Fruit fly (Drosophila melanogaster) whole organism, embryonic: ENCODE data around the gene CG17028.
A peak's percentile ranks its signal among the peaks of the same experiment; 100 is the strongest.

Source experiments
- Adf1 ChIP-seq: fragments of 200-800 bp; sonication (Bioruptor generic); IDR thresholded peaks from 2 replicates; pipeline ENCODE4 v1.3.6; 2022; ENCODE audit warnings: missing biosample characterization, missing genetic modification characterization
- Atf-2 ChIP-seq: fragments of 200-800 bp; sonication (Bioruptor generic); optimal IDR thresholded peaks from 2 replicates; lab custom pipeline; 2016; ENCODE audit warnings: missing biosample characterization, missing genetic modification characterization
- Atf3 ChIP-seq: fragments of 200-800 bp; sonication (Bioruptor generic); optimal IDR thresholded peaks from 3 replicates; lab custom pipeline; 2016; ENCODE audit warnings: missing biosample characterization, missing genetic modification characterization
- BEAF-32 ChIP-seq: fragments of 200-800 bp; sonication (Bioruptor generic); optimal IDR thresholded peaks from 3 replicates; lab custom pipeline; 2017; ENCODE audit warnings: missing biosample characterization, missing genetic modification characterization, mild to moderate bottlenecking, moderate library complexity, missing genetic modification reagents
- CG10979 ChIP-seq: fragments of 200-800 bp; sonication (Bioruptor generic); optimal IDR thresholded peaks from 2 replicates; lab custom pipeline; 2018; ENCODE audit warnings: missing biosample characterization, mild to moderate bottlenecking, missing genetic modification characterization, moderate library complexity
- CG14014 ChIP-seq: fragments of 200-800 bp; sonication (Bioruptor generic); IDR thresholded peaks from 2 replicates; pipeline ENCODE4 v1.3.6; 2022; ENCODE audit warnings: missing biosample characterization, missing genetic modification characterization
- CG1529 ChIP-seq: fragments of 200-800 bp; sonication (Bioruptor generic); optimal IDR thresholded peaks from 3 replicates; lab custom pipeline; 2018; ENCODE audit warnings: missing biosample characterization, missing genetic modification characterization
- CG1602 ChIP-seq: fragments of 200-800 bp; sonication (Bioruptor generic); optimal IDR thresholded peaks from 3 replicates; lab custom pipeline; 2016; ENCODE audit warnings: missing biosample characterization, missing genetic modification characterization
- CG17612 ChIP-seq: fragments of 200-800 bp; sonication (Bioruptor generic); IDR thresholded peaks from 2 replicates; pipeline ENCODE4 v1.3.6; 2022; ENCODE audit warnings: missing biosample characterization, missing genetic modification characterization
- CG18764 ChIP-seq: fragments of 200-800 bp; sonication (Bioruptor generic); optimal IDR thresholded peaks from 3 replicates; lab custom pipeline; 2016; ENCODE audit warnings: missing biosample characterization, missing genetic modification characterization
- CG42726 ChIP-seq: fragments of 200-800 bp; sonication (Bioruptor generic); IDR thresholded peaks from 2 replicates; pipeline ENCODE4 v1.3.6; 2022; ENCODE audit warnings: missing biosample characterization, missing genetic modification characterization; ENCODE audit not compliant: partially characterized antibody
- CG4404 ChIP-seq: fragments of 200-800 bp; sonication (Bioruptor generic); IDR thresholded peaks from 2 replicates; pipeline ENCODE4 v1.3.6; 2022; ENCODE audit warnings: missing biosample characterization, missing genetic modification characterization
- CG5245 ChIP-seq: fragments of 200-800 bp; sonication (Bioruptor generic); optimal IDR thresholded peaks from 3 replicates; lab custom pipeline; 2016; ENCODE audit warnings: missing biosample characterization, missing genetic modification characterization
- CG6254 ChIP-seq: fragments of 200-800 bp; sonication (Bioruptor generic); optimal IDR thresholded peaks from 3 replicates; lab custom pipeline; 2017; ENCODE audit warnings: mild to moderate bottlenecking, missing biosample characterization, missing genetic modification reagents, missing genetic modification characterization
- CG6813 ChIP-seq: fragments of 200-800 bp; sonication (Bioruptor generic); optimal IDR thresholded peaks from 2 replicates; lab custom pipeline; 2017; ENCODE audit warnings: missing biosample characterization, missing genetic modification characterization, mild to moderate bottlenecking, moderate library complexity, missing genetic modification reagents
- CG7786 ChIP-seq: fragments of 200-800 bp; sonication (Bioruptor generic); optimal IDR thresholded peaks from 2 replicates; lab custom pipeline; 2016; ENCODE audit warnings: missing biosample characterization, missing genetic modification characterization
- CG8281 ChIP-seq: fragments of 200-800 bp; sonication (Bioruptor generic); optimal IDR thresholded peaks from 2 replicates; lab custom pipeline; 2018; ENCODE audit warnings: missing biosample characterization, mild to moderate bottlenecking, missing genetic modification characterization, moderate library complexity
- CG8924 ChIP-seq: fragments of 200-800 bp; optimal IDR thresholded peaks from 3 replicates; lab custom pipeline; 2019; ENCODE audit warnings: missing biosample characterization, mild to moderate bottlenecking, missing genetic modification characterization, moderate library complexity
- CTCF ChIP-seq: fragments of 200-800 bp; sonication (Bioruptor generic); optimal IDR thresholded peaks from 2 replicates; lab custom pipeline; 2017; ENCODE audit warnings: missing biosample characterization, mild to moderate bottlenecking, missing genetic modification characterization, moderate library complexity
- Hr3 ChIP-seq: fragments of 200-800 bp; sonication (Bioruptor generic); optimal IDR thresholded peaks from 3 replicates; lab custom pipeline; 2016; ENCODE audit warnings: missing biosample characterization, missing genetic modification characterization
- Hr51 ChIP-seq, 2 experiments: fragments of 200-800 bp; sonication (Bioruptor generic); optimal IDR thresholded peaks; 2 replicates in 1 of 2; 3 replicates in 1 of 2; lab custom pipeline; 2016 to 2018; ENCODE audit warnings: missing biosample characterization in 2 of 2, missing genetic modification characterization in 2 of 2, mild to moderate bottlenecking in 1 of 2, moderate library complexity in 1 of 2
- Hsf ChIP-seq: fragments of 200-800 bp; sonication (Bioruptor generic); optimal IDR thresholded peaks from 3 replicates; lab custom pipeline; 2016; ENCODE audit warnings: missing biosample characterization, missing genetic modification characterization
- Nf-YA ChIP-seq: fragments of 200-800 bp; sonication (Bioruptor generic); IDR thresholded peaks from 2 replicates; pipeline ENCODE4 v1.3.6; 2022; ENCODE audit warnings: missing biosample characterization, missing genetic modification characterization
- Sry-β ChIP-seq: fragments of 200-800 bp; sonication (Bioruptor generic); optimal IDR thresholded peaks from 2 replicates; lab custom pipeline; 2018; ENCODE audit warnings: missing biosample characterization, mild to moderate bottlenecking, missing genetic modification characterization, moderate library complexity
- ac ChIP-seq: fragments of 200-800 bp; sonication (Bioruptor generic); optimal IDR thresholded peaks from 3 replicates; lab custom pipeline; 2017; ENCODE audit warnings: missing biosample characterization, mild to moderate bottlenecking, missing genetic modification characterization
- cad ChIP-seq: fragments of >200 bp; optimal IDR thresholded peaks from 2 replicates; lab custom pipeline; 2017; ENCODE audit warnings: missing biosample characterization, missing genetic modification characterization
- cato ChIP-seq: fragments of 200-800 bp; sonication (Bioruptor generic); optimal IDR thresholded peaks from 2 replicates; lab custom pipeline; 2016; ENCODE audit warnings: missing biosample characterization, missing genetic modification characterization, borderline replicate concordance
- chinmo ChIP-seq: fragments of 200-800 bp; sonication (Bioruptor generic); IDR thresholded peaks from 4 replicates; pipeline ENCODE4 v1.3.6; 2022; ENCODE audit warnings: missing biosample characterization, missing genetic modification characterization; ENCODE audit not compliant: partially characterized antibody
- chm ChIP-seq: fragments of 200-800 bp; sonication (Bioruptor generic); IDR thresholded peaks from 2 replicates; pipeline ENCODE4 v1.3.6; 2022; ENCODE audit warnings: missing biosample characterization, missing genetic modification characterization
- crc ChIP-seq: fragments of 200-800 bp; sonication (Bioruptor generic); optimal IDR thresholded peaks from 2 replicates; lab custom pipeline; 2016; ENCODE audit warnings: missing biosample characterization, missing genetic modification characterization
- croc ChIP-seq: fragments of 200-800 bp; sonication (Bioruptor generic); conservative IDR thresholded peaks from 3 replicates; pipeline ENCODE4 v1.3.6; 2022; ENCODE audit warnings: missing biosample characterization, missing genetic modification characterization
- dmrt99B ChIP-seq: fragments of 200-800 bp; sonication (Bioruptor generic); optimal IDR thresholded peaks from 2 replicates; lab custom pipeline; 2018; ENCODE audit warnings: missing biosample characterization, mild to moderate bottlenecking, missing genetic modification characterization, moderate library complexity
- ewg ChIP-seq: fragments of 200-800 bp; sonication (Bioruptor generic); optimal IDR thresholded peaks from 3 replicates; lab custom pipeline; 2017; ENCODE audit warnings: mild to moderate bottlenecking, missing biosample characterization, missing genetic modification reagents, missing genetic modification characterization
- gce ChIP-seq: fragments of 200-800 bp; sonication (Bioruptor generic); IDR thresholded peaks from 3 replicates; pipeline ENCODE4 v1.3.6; 2022; ENCODE audit warnings: missing biosample characterization, missing genetic modification characterization
- gem ChIP-seq: fragments of 200-800 bp; sonication (Bioruptor generic); optimal IDR thresholded peaks from 2 replicates; lab custom pipeline; 2019; ENCODE audit warnings: missing biosample characterization, mild to moderate bottlenecking, missing genetic modification characterization, moderate library complexity
- her ChIP-seq: fragments of 200-800 bp; sonication (Bioruptor generic); optimal IDR thresholded peaks from 2 replicates; lab custom pipeline; 2016; ENCODE audit warnings: missing biosample characterization, missing genetic modification characterization
- hkb ChIP-seq, 2 experiments: fragments of 200-800 bp in 1 of 2; fragments of >200 bp in 1 of 2; sonication (Bioruptor generic) in 1 of 2; IDR thresholded peaks in 1 of 2; optimal IDR thresholded peaks in 1 of 2; 2 replicates each; pipeline versions ENCODE4 v1.3.6 to Lab custom; 2017 to 2022; ENCODE audit warnings: missing biosample characterization in 1 of 2, missing genetic modification characterization in 1 of 2
- insv ChIP-seq, 2 experiments: fragments of 200-800 bp; sonication (Bioruptor generic); optimal IDR thresholded peaks; 3 replicates each; lab custom pipeline; 2016 to 2018; ENCODE audit warnings: missing biosample characterization in 2 of 2, missing genetic modification characterization in 2 of 2
- lbe ChIP-seq: fragments of 200-800 bp; sonication (Bioruptor generic); optimal IDR thresholded peaks from 2 replicates; lab custom pipeline; 2016; ENCODE audit warnings: missing biosample characterization, mild to moderate bottlenecking, missing genetic modification characterization
- mam ChIP-seq: fragments of 200-800 bp; sonication (Bioruptor generic); optimal IDR thresholded peaks from 3 replicates; lab custom pipeline; 2016; ENCODE audit warnings: missing biosample characterization, missing genetic modification characterization
- nerfin-2 ChIP-seq: fragments of 200-800 bp; sonication (Bioruptor generic); IDR thresholded peaks from 2 replicates; pipeline ENCODE4 v1.3.6; 2022; ENCODE audit warnings: missing biosample characterization, missing genetic modification characterization; ENCODE audit not compliant: partially characterized antibody
- pita ChIP-seq: fragments of 200-800 bp; sonication (Bioruptor generic); optimal IDR thresholded peaks from 2 replicates; lab custom pipeline; 2017; ENCODE audit warnings: missing biosample characterization, mild to moderate bottlenecking, missing genetic modification characterization
- row ChIP-seq: fragments of 200-800 bp; sonication (Bioruptor generic); IDR thresholded peaks from 3 replicates; pipeline ENCODE4 v1.3.6; 2022; ENCODE audit warnings: missing biosample characterization, missing genetic modification characterization
- sc ChIP-seq, 3 experiments: fragments of >200 bp in 2 of 3; fragments of 200-800 bp in 1 of 3; sonication (Bioruptor generic) in 1 of 3; optimal IDR thresholded peaks; 2 replicates in 2 of 3; 3 replicates in 1 of 3; lab custom pipeline; 2017; ENCODE audit warnings: mild to moderate bottlenecking in 1 of 3, missing biosample characterization in 1 of 3, missing genetic modification characterization in 1 of 3, missing genetic modification reagents in 1 of 3
- schlank ChIP-seq: fragments of 200-800 bp; sonication (Bioruptor generic); optimal IDR thresholded peaks from 2 replicates; lab custom pipeline; 2018; ENCODE audit warnings: missing biosample characterization, mild to moderate bottlenecking, missing genetic modification characterization
- tll ChIP-seq, 2 experiments: fragments of 200-800 bp in 1 of 2; fragments of >200 bp in 1 of 2; sonication (Bioruptor generic) in 1 of 2; optimal IDR thresholded peaks; 2 replicates each; lab custom pipeline; 2017 to 2019; ENCODE audit warnings: missing biosample characterization in 2 of 2, missing genetic modification characterization in 2 of 2, mild to moderate bottlenecking in 1 of 2, moderate library complexity in 1 of 2
- wek ChIP-seq: fragments of 200-800 bp; sonication (Bioruptor generic); optimal IDR thresholded peaks from 3 replicates; lab custom pipeline; 2018; ENCODE audit warnings: missing biosample characterization, mild to moderate bottlenecking, missing genetic modification characterization, moderate library complexity
- zen ChIP-seq: fragments of 200-800 bp; sonication (Bioruptor generic); optimal IDR thresholded peaks from 3 replicates; lab custom pipeline; 2018; ENCODE audit warnings: missing biosample characterization, mild to moderate bottlenecking, missing genetic modification characterization, moderate library complexity

Gene CG17028

DNA sequence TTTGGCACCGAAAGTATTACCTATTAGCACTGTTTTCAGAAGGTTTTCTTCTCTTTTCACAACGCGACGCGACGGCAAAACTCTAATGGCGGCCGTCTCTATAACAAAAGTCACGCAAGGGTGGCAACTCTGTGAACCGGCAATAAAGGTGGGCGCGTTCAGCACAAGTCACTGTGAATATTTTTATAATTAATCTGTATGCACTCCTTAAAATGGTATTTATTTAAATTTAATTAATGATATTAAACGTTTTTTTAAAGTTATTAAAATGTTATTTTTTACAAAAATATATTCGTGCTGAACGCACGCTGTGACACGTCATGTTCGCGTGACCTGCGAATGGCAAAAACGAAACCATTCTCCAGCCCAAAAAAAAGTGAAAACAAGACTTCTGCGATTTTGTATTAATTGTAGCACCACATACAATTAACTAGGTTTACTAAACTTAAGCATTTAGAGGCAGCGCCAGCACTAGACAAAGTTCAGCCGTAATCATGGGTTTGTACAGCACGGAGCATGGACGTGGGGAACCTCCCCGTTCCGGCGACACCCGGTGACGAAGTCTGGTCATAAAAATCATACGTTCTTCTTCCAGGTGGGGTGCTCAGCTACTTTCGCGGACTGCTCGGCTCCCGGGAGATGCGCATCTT lies 4.6 kb downstream of the CG17028 start, which contains the start of the genes brm and Arl1 (continued):
- TF ChIP-seq lbe (GFP tag; lab: Kevin White, UChicago), result peak; percentile 98
- TF ChIP-seq Atf3 (GFP tag; lab: Kevin White, UChicago), result peak; percentile 82
- TF ChIP-seq CG8281 (tag; lab: Kevin White, UChicago), result peak; percentile 91
- peak; percentile 93 for TF ChIP-seq mam
- peak; percentile 93 for TF ChIP-seq CG6254 (GFP tag; lab: Kevin White, UChicago)
- no peak for TF ChIP-seq chinmo (GFP tag; lab: Robert Waterston, UW)
- peak; percentile 94 to 97 for TF ChIP-seq Hr51 (GFP tag; optimal IDR thresholded peaks at IDR 0.05; lab: Kevin White, UChicago)
- peak; percentile 91 for TF ChIP-seq Adf1 (GFP tag; lab: Robert Waterston, UW)
- no peak for TF ChIP-seq sc (optimal IDR thresholded peaks at IDR 0.05; lab: Kevin White, UChicago)
- peak; percentile 96 for TF ChIP-seq sc (GFP tag; optimal IDR thresholded peaks at IDR 0.05; lab: Kevin White, UChicago)
- peak; percentile 97 for TF ChIP-seq Nf-YA
- no peak for TF ChIP-seq cad (GFP tag; lab: Kevin White, UChicago)
- peak; percentile 96 for TF ChIP-seq ewg (GFP tag; lab: Kevin White, UChicago)
- TF ChIP-seq pita (GFP tag; lab: Kevin White, UChicago), result no peak
- TF ChIP-seq Atf-2 (GFP tag; lab: Kevin White, UChicago), result peak; percentile 73
- TF ChIP-seq row (GFP tag; lab: Robert Waterston, UW), result peak; percentile 100
- peak; percentile 93 for TF ChIP-seq CG1529
- peak; percentile 62 for TF ChIP-seq CTCF
- TF ChIP-seq schlank (tag; lab: Kevin White, UChicago), result peak; percentile 92
- 0 out of 2 replicates have a peak, but pooled peaks have one; percentile 36 for TF ChIP-seq CG42726 (GFP tag; lab: Robert Waterston, UW)
- TF ChIP-seq BEAF-32 (GFP tag; lab: Kevin White, UChicago), result peak; percentile 64
- peak; percentile 94 for TF ChIP-seq Hsf (GFP tag; lab: Kevin White, UChicago)
- TF ChIP-seq CG8924 (tag; lab: Kevin White, UChicago), result peak; percentile 98
- TF ChIP-seq CG6813 (GFP tag; lab: Kevin White, UChicago), result peak; percentile 95
- TF ChIP-seq hkb (optimal IDR thresholded peaks at IDR 0.05; lab: Kevin White, UChicago), result no peak
- TF ChIP-seq hkb (GFP tag; IDR thresholded peaks at IDR 0.05; lab: Robert Waterston, UW), result peak; percentile 99
- peak; percentile 86 for TF ChIP-seq CG7786
- peak; percentile 98 for TF ChIP-seq CG10979 (tag; lab: Kevin White, UChicago)
- TF ChIP-seq CG5245 (GFP tag; lab: Kevin White, UChicago), result peak; percentile 97
- TF ChIP-seq her (GFP tag; lab: Kevin White, UChicago), result peak; percentile 31
- TF ChIP-seq CG17612 (GFP tag; lab: Robert Waterston, UW), result peak; percentile 98
- peak; percentile 99 for TF ChIP-seq CG14014 (GFP tag; lab: Robert Waterston, UW)
- TF ChIP-seq insv (GFP tag; optimal IDR thresholded peaks at IDR 0.05; lab: Kevin White, UChicago), result peak in 1 of 2 experiments; percentile 84
- TF ChIP-seq CG1602 (GFP tag; lab: Kevin White, UChicago), result peak; percentile 98
- peak; percentile 98 for TF ChIP-seq Hr3 (GFP tag; lab: Kevin White, UChicago)
- TF ChIP-seq nerfin-2 (GFP tag; lab: Robert Waterston, UW), result peak; percentile 14; the same call in 1 of the 2 replicates
- TF ChIP-seq croc (GFP tag; lab: Robert Waterston, UW), result peak; percentile 99
- TF ChIP-seq crc (GFP tag; lab: Kevin White, UChicago), result peak; percentile 75
- TF ChIP-seq chm (GFP tag; lab: Robert Waterston, UW), result peak; percentile 97
- TF ChIP-seq gce (GFP tag; lab: Robert Waterston, UW), result peak; percentile 98
- TF ChIP-seq CG4404 (GFP tag; lab: Robert Waterston, UW), result peak; percentile 99
- peak; percentile 96 for TF ChIP-seq cato (GFP tag; lab: Kevin White, UChicago)
- peak; percentile 98 for TF ChIP-seq zen (tag; lab: Kevin White, UChicago)
- peak; percentile 97 for TF ChIP-seq dmrt99B (tag; lab: Kevin White, UChicago)
- peak; percentile 61 for TF ChIP-seq Sry-β (GFP tag; lab: Kevin White, UChicago)
- TF ChIP-seq ac, result peak; percentile 77
- TF ChIP-seq CG18764 (GFP tag; lab: Kevin White, UChicago), result peak; percentile 96
- peak; percentile 99 for TF ChIP-seq gem (tag; lab: Kevin White, UChicago)
- peak in 1 of 2 experiments; percentile 83 for TF ChIP-seq tll (GFP tag; optimal IDR thresholded peaks at IDR 0.05; lab: Kevin White, UChicago)
- peak; percentile 72 for TF ChIP-seq wek (GFP tag; lab: Kevin White, UChicago)
